Fruit fly (Drosophila melanogaster) whole organism: ENCODE measurements around the gene ebd1.

Experiments
- CG8478 ChIP-seq: fragments of >200 bp; optimal IDR thresholded peaks from 2 replicates; lab custom pipeline; 2018; ENCODE audit warnings: inconsistent platforms
- pan ChIP-seq: fragments of >200 bp; optimal IDR thresholded peaks from 2 replicates; lab custom pipeline; 2017

DNA sequence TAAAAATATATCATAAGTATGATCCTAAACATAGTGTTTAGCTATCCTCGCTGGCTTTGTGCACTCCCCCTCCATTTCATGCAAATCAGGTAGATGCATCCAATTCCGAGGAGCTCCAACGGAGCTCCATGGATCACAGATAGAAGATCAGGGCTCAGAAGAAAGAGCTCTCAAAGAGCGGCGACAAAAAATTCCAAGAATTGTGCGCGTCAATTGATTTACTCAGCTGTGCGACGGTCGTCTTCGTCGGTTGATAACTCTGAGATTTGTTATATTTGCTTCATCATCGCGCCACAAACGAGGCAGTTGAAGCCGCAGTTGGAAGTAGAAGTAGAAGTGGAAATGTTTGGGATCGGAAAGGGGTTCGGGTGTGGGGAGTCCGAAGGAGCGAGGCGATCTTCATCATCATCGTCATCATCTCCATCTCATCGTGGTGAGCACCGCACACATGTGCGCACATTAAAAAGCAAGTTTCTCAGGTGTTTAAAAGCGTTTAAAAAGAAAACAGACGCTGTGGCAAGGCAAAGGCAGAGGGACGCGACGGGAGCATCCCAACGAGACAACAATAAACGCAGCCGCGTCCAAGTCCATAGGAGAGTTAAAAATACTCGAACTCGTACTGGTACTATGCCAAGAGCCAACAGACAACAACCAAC is 48.0 kb upstream of the ebd1 start:
- TF ChIP-seq pan: no peak
- no peak for TF ChIP-seq CG8478 (lab: Kevin White, UChicago)
